Fruit fly (Drosophila melanogaster): ENCODE data around the gene CG11251.

Gene CG11251

DNA sequence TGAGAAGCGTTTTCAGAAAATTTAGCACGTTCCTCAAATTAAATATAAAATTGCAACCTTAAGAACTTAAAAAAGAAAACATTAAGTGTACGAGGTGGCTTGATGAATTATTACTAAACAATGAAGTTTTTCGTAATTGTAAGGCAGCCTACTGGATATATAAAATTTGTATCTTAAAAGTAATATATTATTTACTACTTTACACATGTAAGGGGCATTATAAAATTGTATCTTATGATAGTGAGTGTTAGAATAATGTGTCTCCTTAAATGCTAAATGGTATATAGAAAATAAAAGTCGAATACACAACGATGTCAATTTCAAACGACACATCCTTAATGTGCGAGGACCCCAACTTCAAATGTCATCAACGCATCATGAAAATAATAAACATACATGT, at the start of gene CG11251:
CG11251 (minus strand) TSS at position 101 of the 400 bp plus-strand sequence.
- no peak for TF ChIP-seq noc (tag; optimal IDR thresholded peaks at IDR 0.05)

DNA sequence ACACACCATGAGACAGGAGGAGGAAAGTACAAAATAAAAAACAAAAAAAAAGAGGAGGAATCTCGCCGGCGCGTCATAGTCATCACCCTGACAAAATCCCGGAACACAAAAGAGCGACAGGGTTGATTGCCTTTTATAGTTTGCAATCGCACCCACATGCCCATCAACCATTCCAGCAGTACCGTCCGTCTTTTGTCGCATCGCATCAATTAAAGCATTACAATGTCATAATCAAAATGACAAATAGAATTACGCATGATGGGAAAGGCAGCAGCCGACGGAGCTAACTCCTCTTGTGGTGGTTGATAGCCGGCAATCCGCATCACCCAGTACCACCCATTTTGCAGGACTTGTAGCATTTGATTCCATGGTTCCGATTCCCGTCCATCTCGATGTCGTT, 47.6 kb upstream of the CG11251 start:
- no peak for TF ChIP-seq noc (tag; optimal IDR thresholded peaks at IDR 0.05)

dm6 chr3L:13135969-13136368, 46.2 kb upstream of the CG11251 start, which contains the start of gene CG33262:
CG33262 (plus strand) TSS chr3L:13136269.
- TF ChIP-seq noc (tag; optimal IDR thresholded peaks at IDR 0.05), result no peak

DNA sequence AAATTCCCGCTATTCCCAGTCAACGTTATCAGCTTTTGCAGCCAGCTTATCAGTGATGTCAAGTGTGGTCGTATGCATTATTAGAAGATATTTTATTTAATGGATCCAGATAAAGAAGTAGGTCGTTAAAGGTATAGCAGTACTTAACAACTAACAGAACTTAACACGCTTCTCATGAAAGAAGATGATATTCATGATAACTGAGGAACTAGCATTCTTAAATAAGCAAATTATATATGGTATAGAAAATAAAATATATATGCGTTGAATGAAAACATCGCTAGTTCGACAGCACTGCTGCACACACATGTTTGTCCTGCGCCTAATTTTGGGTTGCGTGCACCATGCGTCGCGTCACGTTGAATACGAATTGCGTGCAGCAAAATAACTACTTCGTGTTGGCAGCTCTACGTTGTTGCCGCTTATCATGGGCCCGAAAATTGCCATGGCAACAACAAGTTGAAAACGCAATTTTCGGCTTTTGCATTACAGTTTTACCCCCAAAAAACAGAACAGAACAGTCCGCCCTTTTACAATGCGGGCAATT, 45.7 kb upstream of the CG11251 start:
- TF ChIP-seq noc (tag; optimal IDR thresholded peaks at IDR 0.05), result no peak

- no peak for TF ChIP-seq noc (tag; optimal IDR thresholded peaks at IDR 0.05)
Observed at dm6 chr3L:13134906-13135305, 45.1 kb upstream of the CG11251 start.

DNA sequence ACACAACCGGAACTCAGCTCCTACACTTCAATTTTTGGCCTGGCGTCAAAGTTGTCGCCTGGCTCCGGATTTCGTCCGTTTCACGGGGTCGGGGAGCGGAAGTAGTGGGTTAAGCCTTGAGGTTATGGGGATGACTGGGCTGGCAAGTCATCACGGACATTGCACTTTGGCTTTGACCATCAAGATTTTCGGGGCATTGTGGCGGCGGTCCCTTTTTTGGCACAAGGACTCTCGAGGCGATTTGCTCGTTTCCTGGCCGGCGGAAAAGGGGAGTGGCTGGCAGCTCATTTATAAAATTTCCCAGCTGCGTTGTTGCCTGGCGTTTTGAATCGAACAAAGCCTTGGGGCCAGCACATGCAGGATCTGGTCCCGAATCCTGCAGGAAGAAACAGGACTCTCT, 43.4 kb upstream of the CG11251 start:
- no peak for TF ChIP-seq noc (tag; optimal IDR thresholded peaks at IDR 0.05)

DNA sequence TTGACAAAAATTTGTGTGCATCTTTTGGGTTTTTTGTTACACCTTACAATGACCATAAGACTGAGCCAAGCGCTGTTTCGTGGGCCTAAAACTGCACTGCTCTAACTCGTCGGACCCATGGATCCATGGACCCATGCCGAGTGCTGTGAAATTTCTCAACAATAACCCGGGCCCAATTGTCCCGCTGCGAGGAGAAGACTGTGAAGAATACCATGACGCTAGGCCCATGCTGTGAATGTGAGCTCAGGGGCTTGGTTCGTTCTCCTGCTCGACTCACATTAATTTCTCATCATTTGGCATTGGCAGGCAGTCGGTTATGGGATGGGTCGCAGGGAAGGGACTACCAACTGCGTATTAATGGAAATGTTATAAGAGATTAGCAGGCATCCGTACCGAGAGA, 30.4 kb upstream of the CG11251 start:
- TF ChIP-seq noc (tag; optimal IDR thresholded peaks at IDR 0.05), result no peak

- no peak for TF ChIP-seq noc (tag; optimal IDR thresholded peaks at IDR 0.05)
Observed at dm6 chr3L:13118983-13119382, 29.2 kb upstream of the CG11251 start.

DNA sequence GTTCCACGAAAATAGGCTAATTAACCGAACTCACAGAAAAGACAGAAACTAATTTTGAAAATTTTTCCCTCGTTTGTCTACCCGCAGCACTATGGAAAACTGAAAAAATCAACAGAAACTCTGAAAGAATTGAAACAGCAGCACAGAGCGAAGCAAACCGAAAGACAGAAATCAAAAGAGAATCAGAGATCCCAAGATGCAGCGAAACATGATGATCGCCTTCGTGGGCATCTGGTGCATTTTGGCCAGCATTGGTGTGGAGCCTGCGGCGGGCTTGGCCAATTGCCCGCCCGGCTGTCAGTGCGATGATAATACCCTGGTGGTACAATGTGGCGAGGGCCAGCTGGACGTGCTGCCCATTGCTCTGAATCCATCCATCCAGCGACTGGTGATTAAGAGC, 25.3 kb upstream of the CG11251 start:
- no peak for TF ChIP-seq noc (tag; optimal IDR thresholded peaks at IDR 0.05)

dm6 chr3L:13113970-13114392, 24.2 kb upstream of the CG11251 start, which contains the start of gene trn:
trn (plus strand) TSS chr3L:13114271.
- TF ChIP-seq noc (tag; optimal IDR thresholded peaks at IDR 0.05), result no peak

DNA sequence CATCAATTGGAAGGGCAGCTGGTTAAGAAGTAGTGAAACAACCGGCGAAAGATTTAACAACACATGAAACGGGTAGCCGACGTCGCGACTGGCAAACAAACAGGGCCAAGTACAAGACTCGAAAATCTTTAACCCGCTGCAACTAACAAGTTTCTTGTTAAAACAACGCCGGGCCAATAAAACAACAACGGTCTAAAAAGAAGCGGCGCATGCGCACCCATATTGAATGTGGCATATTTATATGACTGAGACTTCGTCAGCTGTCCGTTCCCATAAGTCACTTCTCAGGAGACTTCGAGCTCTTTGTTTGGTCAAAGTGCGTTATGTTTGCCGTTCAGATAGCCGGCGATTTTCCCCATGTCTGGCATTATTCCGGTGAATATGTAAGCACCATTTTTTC, 21.7 kb upstream of the CG11251 start:
- TF ChIP-seq noc (tag; optimal IDR thresholded peaks at IDR 0.05), result no peak

- no peak for TF ChIP-seq noc (tag; optimal IDR thresholded peaks at IDR 0.05)
Observed at dm6 chr3L:13109362-13109761, 19.6 kb upstream of the CG11251 start.

DNA sequence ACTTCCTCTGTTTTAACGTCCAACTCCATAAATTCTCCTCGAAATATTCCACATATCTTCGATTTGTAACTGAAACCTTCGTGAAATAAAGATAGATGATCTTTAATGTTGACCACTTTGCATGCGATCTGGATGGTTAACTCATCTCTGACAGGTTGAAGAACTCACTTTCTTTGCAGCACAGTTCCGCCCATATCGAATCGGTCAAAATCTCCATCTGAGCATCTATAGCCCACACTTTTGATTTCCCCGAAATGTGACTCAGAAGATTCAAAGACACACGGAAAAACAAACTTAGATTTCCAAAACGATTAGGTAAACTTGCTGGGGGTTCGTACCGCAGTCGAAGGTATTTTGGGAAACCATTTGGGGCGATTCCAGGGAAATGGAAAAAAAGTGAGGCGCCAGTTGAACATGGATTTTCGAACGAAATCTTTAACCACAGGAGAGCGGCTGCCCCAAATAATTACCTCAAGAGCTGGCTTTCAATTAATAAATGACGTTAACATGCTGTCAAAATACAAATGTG, 18.6 kb upstream of the CG11251 start:
- no peak for TF ChIP-seq noc (tag; optimal IDR thresholded peaks at IDR 0.05)

DNA sequence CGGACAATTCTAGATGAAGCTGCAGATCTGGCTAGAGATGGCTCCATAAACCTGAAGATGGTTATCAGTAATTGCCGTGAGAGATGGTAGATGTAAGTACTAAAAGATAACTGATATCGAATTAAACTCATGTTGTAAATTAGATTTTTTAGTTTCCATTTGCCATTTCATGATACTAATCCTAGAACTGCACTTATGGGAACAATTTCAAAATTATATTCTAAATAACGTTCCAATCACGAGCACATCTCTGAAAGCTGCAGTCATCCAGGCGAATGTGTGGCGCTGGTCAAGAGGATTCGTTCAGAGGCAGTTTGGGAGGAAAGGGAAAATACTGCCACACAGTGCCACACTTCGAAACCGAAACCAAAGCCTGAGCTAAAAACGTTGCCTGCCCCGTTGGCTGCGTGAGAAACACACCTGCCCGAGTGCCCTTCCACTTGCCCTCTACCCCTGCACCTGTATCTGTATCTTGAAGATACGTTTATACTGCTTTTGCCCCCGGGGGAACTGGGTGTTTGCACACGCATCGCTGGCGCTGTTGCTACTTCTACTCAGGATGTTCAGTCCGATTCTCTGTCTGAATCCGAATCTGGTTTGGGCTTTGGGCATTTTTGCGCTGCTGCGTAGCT, 17.7 kb upstream of the CG11251 start:
- TF ChIP-seq noc (tag; optimal IDR thresholded peaks at IDR 0.05), result no peak

DNA sequence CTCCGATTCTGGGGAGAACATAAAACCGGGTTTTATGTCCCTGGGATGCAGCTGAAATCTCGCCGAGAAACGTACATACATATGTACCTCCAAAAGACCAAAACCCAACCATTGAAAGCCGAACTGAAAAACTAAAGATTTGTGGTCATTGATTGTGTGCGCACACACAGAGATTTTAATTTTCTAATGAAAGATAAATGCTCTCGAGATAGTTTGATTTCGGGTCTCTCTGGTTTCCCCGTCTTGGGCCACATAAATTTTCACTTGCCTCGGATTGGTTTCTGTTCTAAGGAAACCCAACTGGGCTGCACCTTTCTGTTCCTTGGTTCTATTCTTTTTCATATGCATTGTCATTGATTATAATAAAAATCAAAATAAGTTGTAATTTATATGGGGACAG, 16.1 kb upstream of the CG11251 start:
- TF ChIP-seq noc (tag; optimal IDR thresholded peaks at IDR 0.05), result no peak

- TF ChIP-seq noc (tag; optimal IDR thresholded peaks at IDR 0.05), result no peak
Observed at dm6 chr3L:13100438-13100837, 10.7 kb upstream of the CG11251 start.

- no peak for TF ChIP-seq noc (tag; optimal IDR thresholded peaks at IDR 0.05)
Observed at dm6 chr3L:13099151-13099550, 9.4 kb upstream of the CG11251 start.

dm6 chr3L:13087189-13087588, 2.6 kb downstream of the CG11251 start, which contains the start of gene CG17300:
CG17300 (minus strand) TSS chr3L:13087289.
- TF ChIP-seq noc (tag; optimal IDR thresholded peaks at IDR 0.05), result no peak

Data from whole organism, larva.